Fruit fly (Drosophila melanogaster) whole organism, embryonic: ENCODE data around the gene CG12477.

ENCODE experiments used
- Asciz ChIP-seq: fragments of 200-800 bp; sonication (Bioruptor generic); optimal IDR thresholded peaks from 2 replicates; lab custom pipeline; 2017; ENCODE audit warnings: missing biosample characterization, mild to moderate bottlenecking, missing genetic modification characterization, missing genetic modification reagents
- B-H1 ChIP-seq: fragments of 200-800 bp; sonication (Bioruptor generic); IDR thresholded peaks from 3 replicates; pipeline ENCODE4 v1.3.6; 2022; ENCODE audit warnings: missing biosample characterization, missing genetic modification characterization
- Bgb ChIP-seq: fragments of 200-800 bp; sonication (Bioruptor generic); IDR thresholded peaks from 2 replicates; pipeline ENCODE4 v1.3.6; 2022; ENCODE audit warnings: missing biosample characterization, missing genetic modification characterization; ENCODE audit not compliant: partially characterized antibody
- BtbVII ChIP-seq: fragments of 200-800 bp; sonication (Bioruptor generic); optimal IDR thresholded peaks from 3 replicates; lab custom pipeline; 2017; ENCODE audit warnings: missing biosample characterization, mild to moderate bottlenecking, missing genetic modification characterization
- Bteb2 ChIP-seq: fragments of 200-800 bp; sonication (Bioruptor generic); optimal IDR thresholded peaks from 2 replicates; lab custom pipeline; 2016; ENCODE audit warnings: missing biosample characterization, missing genetic modification characterization
- CG11560 ChIP-seq: fragments of 200-800 bp; sonication (Bioruptor generic); IDR thresholded peaks from 3 replicates; pipeline ENCODE4 v1.3.6; 2022; ENCODE audit warnings: missing biosample characterization, missing genetic modification characterization
- CG11695 ChIP-seq: fragments of 200-800 bp; sonication (Bioruptor generic); IDR thresholded peaks from 3 replicates; pipeline ENCODE4 v1.3.6; 2022; ENCODE audit warnings: missing biosample characterization, missing genetic modification characterization
- CG11723 ChIP-seq: fragments of 200-800 bp; sonication (Bioruptor generic); optimal IDR thresholded peaks from 2 replicates; lab custom pipeline; 2017; ENCODE audit warnings: missing biosample characterization, mild to moderate bottlenecking, missing genetic modification characterization
- CG14050 ChIP-seq: fragments of 200-800 bp; sonication (Bioruptor generic); IDR thresholded peaks from 3 replicates; pipeline ENCODE4 v1.3.6; 2022; ENCODE audit warnings: missing biosample characterization, missing genetic modification characterization
- CG17568 ChIP-seq: fragments of 200-800 bp; sonication (Bioruptor generic); optimal IDR thresholded peaks from 2 replicates; lab custom pipeline; 2018; ENCODE audit warnings: missing biosample characterization, mild to moderate bottlenecking, missing genetic modification characterization, moderate library complexity
- CG1792 ChIP-seq: fragments of 200-800 bp; sonication (Bioruptor generic); optimal IDR thresholded peaks from 2 replicates; lab custom pipeline; 2016; ENCODE audit warnings: missing biosample characterization, missing genetic modification characterization
- CG1832 ChIP-seq: fragments of 200-800 bp; sonication (Bioruptor generic); optimal IDR thresholded peaks from 2 replicates; lab custom pipeline; 2017; ENCODE audit warnings: missing biosample characterization, mild to moderate bottlenecking, missing genetic modification characterization, inconsistent platforms
- CG30403 ChIP-seq: fragments of 200-800 bp; sonication (Bioruptor generic); optimal IDR thresholded peaks from 3 replicates; lab custom pipeline; 2016; ENCODE audit warnings: missing biosample characterization, missing genetic modification characterization
- CG31388 ChIP-seq: fragments of 200-800 bp; sonication (Bioruptor generic); optimal IDR thresholded peaks from 2 replicates; lab custom pipeline; 2016; ENCODE audit warnings: missing biosample characterization, missing genetic modification characterization
- CG32767 ChIP-seq: fragments of 200-800 bp; sonication (Bioruptor generic); IDR thresholded peaks from 2 replicates; pipeline ENCODE4 v1.3.6; 2022; ENCODE audit warnings: missing biosample characterization, missing genetic modification characterization
- CG3281 ChIP-seq: fragments of 200-800 bp; sonication (Bioruptor generic); optimal IDR thresholded peaks from 3 replicates; lab custom pipeline; 2017; ENCODE audit warnings: missing biosample characterization, mild to moderate bottlenecking, missing genetic modification characterization
- CG3407 ChIP-seq: fragments of 200-800 bp; sonication (Bioruptor generic); optimal IDR thresholded peaks from 2 replicates; lab custom pipeline; 2018; ENCODE audit warnings: missing biosample characterization, mild to moderate bottlenecking, missing genetic modification characterization
- CG34376 ChIP-seq: fragments of 200-800 bp; sonication (Bioruptor generic); optimal IDR thresholded peaks from 2 replicates; lab custom pipeline; 2018; ENCODE audit warnings: missing biosample characterization, mild to moderate bottlenecking, missing genetic modification characterization
- CG4404 ChIP-seq: fragments of 200-800 bp; sonication (Bioruptor generic); IDR thresholded peaks from 2 replicates; pipeline ENCODE4 v1.3.6; 2022; ENCODE audit warnings: missing biosample characterization, missing genetic modification characterization
- CG6689 ChIP-seq: fragments of 200-800 bp; sonication (Bioruptor generic); IDR thresholded peaks from 2 replicates; pipeline ENCODE4 v1.3.6; 2022; ENCODE audit warnings: missing biosample characterization, missing genetic modification characterization
- Camta ChIP-seq: fragments of 200-800 bp; sonication (Bioruptor generic); optimal IDR thresholded peaks from 2 replicates; lab custom pipeline; 2016; ENCODE audit warnings: missing biosample characterization, missing genetic modification characterization
- CkIIα-i1 ChIP-seq: fragments of 200-800 bp; sonication (Bioruptor generic); IDR thresholded peaks from 2 replicates; pipeline ENCODE4 v1.3.6; 2022; ENCODE audit warnings: missing biosample characterization, missing genetic modification characterization
- Dfd ChIP-seq, 2 experiments: fragments of >200 bp; optimal IDR thresholded peaks; 2 replicates each; lab custom pipeline; 2017; ENCODE audit warnings: missing biosample characterization in 2 of 2, missing genetic modification characterization in 2 of 2
- MTF-1 ChIP-seq: fragments of 200-800 bp; sonication (Bioruptor generic); optimal IDR thresholded peaks from 2 replicates; lab custom pipeline; 2018; ENCODE audit warnings: missing biosample characterization, mild to moderate bottlenecking, missing genetic modification characterization, borderline replicate concordance
- NK7.1 ChIP-seq: fragments of 200-800 bp; sonication (Bioruptor generic); optimal IDR thresholded peaks from 3 replicates; lab custom pipeline; 2016; ENCODE audit warnings: missing biosample characterization, missing genetic modification characterization
- Ravus ChIP-seq: fragments of 200-800 bp; sonication (Bioruptor generic); IDR thresholded peaks from 2 replicates; pipeline ENCODE4 v1.3.6; 2022; ENCODE audit warnings: missing biosample characterization, missing genetic modification characterization
- TFAM ChIP-seq: fragments of 200-800 bp; sonication (Bioruptor generic); optimal IDR thresholded peaks from 2 replicates; lab custom pipeline; 2017; ENCODE audit warnings: missing biosample characterization, missing genetic modification characterization, inconsistent platforms
- Vsx1 ChIP-seq: fragments of 200-800 bp; sonication (Bioruptor generic); optimal IDR thresholded peaks from 2 replicates; lab custom pipeline; 2017; ENCODE audit warnings: missing biosample characterization, mild to moderate bottlenecking, missing genetic modification characterization, missing genetic modification reagents
- ab ChIP-seq: fragments of 200-800 bp; sonication (Bioruptor generic); optimal IDR thresholded peaks from 2 replicates; lab custom pipeline; 2016; ENCODE audit warnings: missing biosample characterization, missing genetic modification characterization
- crp ChIP-seq, 2 experiments: fragments of 200-800 bp; sonication (Bioruptor generic); optimal IDR thresholded peaks; 2 replicates in 1 of 2; 3 replicates in 1 of 2; lab custom pipeline; 2017; ENCODE audit warnings: missing biosample characterization in 2 of 2, missing genetic modification characterization in 2 of 2, mild to moderate bottlenecking in 1 of 2, moderate library complexity in 1 of 2
- dmrt11E ChIP-seq: fragments of 200-800 bp; sonication (Bioruptor generic); optimal IDR thresholded peaks from 3 replicates; lab custom pipeline; 2018; ENCODE audit warnings: missing biosample characterization, mild to moderate bottlenecking, missing genetic modification characterization, moderate library complexity
- dpn ChIP-seq, 2 experiments: fragments of 200-800 bp; sonication (Bioruptor generic); optimal IDR thresholded peaks; 3 replicates each; lab custom pipeline; 2016; ENCODE audit warnings: missing biosample characterization in 2 of 2, missing genetic modification characterization in 2 of 2
- ftz-f1 ChIP-seq: fragments of 200-800 bp; sonication (Bioruptor generic); optimal IDR thresholded peaks from 2 replicates; lab custom pipeline; 2016; ENCODE audit warnings: missing biosample characterization, missing genetic modification characterization
- grn ChIP-seq: fragments of 200-800 bp; sonication (Bioruptor generic); optimal IDR thresholded peaks from 3 replicates; lab custom pipeline; 2017; ENCODE audit warnings: missing biosample characterization, missing genetic modification characterization
- nmo ChIP-seq: fragments of 200-800 bp; sonication (Bioruptor generic); optimal IDR thresholded peaks from 2 replicates; lab custom pipeline; 2018; ENCODE audit warnings: missing biosample characterization, mild to moderate bottlenecking, missing genetic modification characterization, moderate library complexity
- pb ChIP-seq: fragments of 200-800 bp; sonication (Bioruptor generic); optimal IDR thresholded peaks from 3 replicates; lab custom pipeline; 2016; ENCODE audit warnings: missing biosample characterization, missing genetic modification characterization
- prd ChIP-seq, 3 experiments: fragments of >200 bp in 2 of 3; fragments of 200-800 bp in 1 of 3; sonication (Bioruptor generic) in 1 of 3; optimal IDR thresholded peaks in 2 of 3; IDR thresholded peaks in 1 of 3; 2 replicates in 2 of 3; 3 replicates in 1 of 3; pipeline versions ENCODE4 v1.3.6 to Lab custom; 2017 to 2022; ENCODE audit warnings: missing biosample characterization in 1 of 3, missing genetic modification characterization in 1 of 3
- pros ChIP-seq: fragments of 200-800 bp; sonication (Bioruptor generic); optimal IDR thresholded peaks from 3 replicates; lab custom pipeline; 2019; ENCODE audit warnings: missing biosample characterization, mild to moderate bottlenecking, missing genetic modification characterization, moderate library complexity
- shn ChIP-seq: fragments of 200-800 bp; sonication (Bioruptor generic); optimal IDR thresholded peaks from 3 replicates; lab custom pipeline; 2016; ENCODE audit warnings: missing biosample characterization, missing genetic modification characterization
- slbo ChIP-seq: fragments of 200-800 bp; sonication (Bioruptor generic); IDR thresholded peaks from 2 replicates; pipeline ENCODE4 v1.3.6; 2022; ENCODE audit warnings: missing biosample characterization, missing genetic modification characterization
- slp2 ChIP-seq: fragments of 200-800 bp; sonication (Bioruptor generic); optimal IDR thresholded peaks from 2 replicates; lab custom pipeline; 2016; ENCODE audit warnings: missing biosample characterization, missing genetic modification characterization
- so ChIP-seq: fragments of 200-800 bp; sonication (Bioruptor generic); IDR thresholded peaks from 3 replicates; pipeline ENCODE4 v1.3.6; 2022; ENCODE audit warnings: missing biosample characterization, missing genetic modification characterization
- sob ChIP-seq: fragments of 200-800 bp; sonication (Bioruptor generic); IDR thresholded peaks from 2 replicates; pipeline ENCODE4 v1.3.6; 2022; ENCODE audit warnings: missing biosample characterization, missing genetic modification characterization
- stwl ChIP-seq: fragments of 200-800 bp; sonication (Bioruptor generic); optimal IDR thresholded peaks from 3 replicates; lab custom pipeline; 2018; ENCODE audit warnings: missing biosample characterization, mild to moderate bottlenecking, missing genetic modification characterization, moderate library complexity
- sug ChIP-seq: fragments of 200-800 bp; optimal IDR thresholded peaks from 2 replicates; lab custom pipeline; 2019; ENCODE audit warnings: missing biosample characterization, mild to moderate bottlenecking, missing genetic modification characterization, moderate library complexity
- tap ChIP-seq: fragments of 200-800 bp; optimal IDR thresholded peaks from 3 replicates; lab custom pipeline; 2019; ENCODE audit warnings: missing biosample characterization, mild to moderate bottlenecking, missing genetic modification characterization, moderate library complexity
- trem ChIP-seq: fragments of 200-800 bp; optimal IDR thresholded peaks from 3 replicates; lab custom pipeline; 2019; ENCODE audit warnings: missing biosample characterization, mild to moderate bottlenecking, missing genetic modification characterization, moderate library complexity
- unpg ChIP-seq: fragments of 200-800 bp; sonication (Bioruptor generic); optimal IDR thresholded peaks from 3 replicates; lab custom pipeline; 2018; ENCODE audit warnings: missing biosample characterization, mild to moderate bottlenecking, missing genetic modification characterization, moderate library complexity
- vfl ChIP-seq: fragments of 200-800 bp; sonication (Bioruptor generic); optimal IDR thresholded peaks from 2 replicates; lab custom pipeline; 2016; ENCODE audit warnings: missing biosample characterization, missing genetic modification characterization

Gene CG12477

dm6 chr3L:18672986-18673633 is 50.0 kb downstream of the CG12477 start, which contains the start of gene Capr (continued):
- TF ChIP-seq TFAM (GFP tag; lab: Kevin White, UChicago) (no peak), Camta (GFP tag; lab: Kevin White, UChicago) (peak; percentile 10), NK7.1 (GFP tag; lab: Kevin White, UChicago) (no peak), pb (GFP tag; lab: Kevin White, UChicago) (no peak), dmrt11E (tag; lab: Kevin White, UChicago) (no peak), CG3407 (GFP tag; lab: Kevin White, UChicago) (no peak), CG11723 (GFP tag; lab: Kevin White, UChicago) (no peak), CG11695 (GFP tag; lab: Robert Waterston, UW) (no peak), dpn (GFP tag; optimal IDR thresholded peaks at IDR 0.05; lab: Kevin White, UChicago) (peak in 1 of 2 experiments; percentile 23), CG1792 (GFP tag; lab: Kevin White, UChicago) (no peak), sob (GFP tag; lab: Robert Waterston, UW) (peak; percentile 70), CG34376 (peak; percentile 18), trem (tag; lab: Kevin White, UChicago) (peak; percentile 88), CG14050 (GFP tag; lab: Robert Waterston, UW) (no peak), CG6689 (GFP tag; lab: Robert Waterston, UW) (no peak), crp (GFP tag; optimal IDR thresholded peaks at IDR 0.05; lab: Kevin White, UChicago) (peak in 1 of 2 experiments; percentile 39), BtbVII (GFP tag; lab: Kevin White, UChicago) (no peak), CG30403 (GFP tag; lab: Kevin White, UChicago) (peak; percentile 11), B-H1 (no peak), CG3281 (GFP tag; lab: Kevin White, UChicago) (no peak), pros (GFP tag; lab: Kevin White, UChicago) (no peak), Vsx1 (no peak), Asciz (GFP tag; lab: Kevin White, UChicago) (no peak), CG1832 (GFP tag; lab: Kevin White, UChicago) (no peak), CG32767 (no peak), MTF-1 (GFP tag; lab: Kevin White, UChicago) (no peak), slbo (GFP tag; lab: Robert Waterston, UW) (peak; percentile 57), ab (GFP tag; lab: Kevin White, UChicago) (no peak), Dfd (GFP tag; optimal IDR thresholded peaks at IDR 0.05; lab: Kevin White, UChicago) (peak in 1 of 2 experiments; percentile 63), Ravus (no peak), CG11560 (tag; lab: Robert Waterston, UW) (peak; percentile 60; the same call in 2 of the 3 replicates), vfl (GFP tag; lab: Kevin White, UChicago) (peak; percentile 27), tap (tag; lab: Kevin White, UChicago) (no peak), prd (optimal IDR thresholded peaks at IDR 0.05; lab: Kevin White, UChicago) (no peak), prd (GFP tag; IDR thresholded peaks at IDR 0.05; lab: Robert Waterston, UW) (peak; percentile 6; the same call in 1 of the 3 replicates), CG4404 (GFP tag; lab: Robert Waterston, UW) (no peak), shn (GFP tag; lab: Kevin White, UChicago) (peak; percentile 17), sug (tag; lab: Kevin White, UChicago) (peak; percentile 34), nmo (GFP tag; lab: Kevin White, UChicago) (peak; percentile 55), unpg (GFP tag; lab: Kevin White, UChicago) (peak; percentile 7), so (GFP tag; lab: Robert Waterston, UW) (0 out of 3 replicates have a peak, but pooled peaks have one; percentile 8), slp2 (GFP tag; lab: Kevin White, UChicago) (no peak), stwl (tag; lab: Kevin White, UChicago) (peak; percentile 89), CG17568 (no peak), Bteb2 (GFP tag; lab: Kevin White, UChicago) (peak; percentile 24), CkIIα-i1 (GFP tag; lab: Robert Waterston, UW) (no peak), CG31388 (GFP tag; lab: Kevin White, UChicago) (no peak), grn (GFP tag; lab: Kevin White, UChicago) (no peak), ftz-f1 (GFP tag; lab: Kevin White, UChicago) (peak; percentile 25), Bgb (GFP tag; lab: Robert Waterston, UW) (peak; percentile 100)
- TF ChIP-seq, all 482 proteins: peak for 188
